Worm (Caenorhabditis elegans) whole organism, mixed stage, embryonic: ENCODE data around the gene sumv-2.

Experiments
- M03D4.4 ChIP-seq: sonication (generic microtip); optimal IDR thresholded peaks from 2 replicates; lab custom pipeline; 2017; ENCODE audit warnings: mild to moderate bottlenecking, missing genetic modification characterization, missing compliant biosample characterization
- bed-3 ChIP-seq: fragments of 200-800 bp; sonication (Bioruptor generic); optimal IDR thresholded peaks from 3 replicates; lab custom pipeline; 2018; ENCODE audit warnings: mild to moderate bottlenecking, missing genetic modification characterization, moderate library complexity, missing compliant biosample characterization
- blmp-1 ChIP-seq: fragments of 150-350 bp; optimal IDR thresholded peaks from 2 replicates; lab custom pipeline; 2014; ENCODE audit warnings: missing biosample characterization, missing genetic modification characterization
- ceh-39 ChIP-seq: fragments of 150-350 bp; optimal IDR thresholded peaks from 2 replicates; lab custom pipeline; 2014; ENCODE audit warnings: missing biosample characterization, missing genetic modification characterization
- ceh-43 ChIP-seq: fragments of 200-800 bp; sonication (Bioruptor generic); optimal IDR thresholded peaks from 2 replicates; lab custom pipeline; 2018; ENCODE audit warnings: mild to moderate bottlenecking, missing genetic modification characterization, moderate library complexity, missing compliant biosample characterization
- ceh-83 ChIP-seq: fragments of 200-800 bp; sonication (Bioruptor generic); optimal IDR thresholded peaks from 2 replicates; lab custom pipeline; 2018; ENCODE audit warnings: mild to moderate bottlenecking, missing genetic modification characterization, missing compliant biosample characterization
- ces-1 ChIP-seq: fragments of 150-350 bp; optimal IDR thresholded peaks from 2 replicates; lab custom pipeline; 2014; ENCODE audit warnings: missing biosample characterization, missing genetic modification reagents, missing genetic modification characterization
- cnd-1 ChIP-seq: fragments of 200-800 bp; sonication (Bioruptor generic); optimal IDR thresholded peaks from 2 replicates; lab custom pipeline; 2018; ENCODE audit warnings: mild to moderate bottlenecking, missing genetic modification characterization, missing compliant biosample characterization
- drap-1 ChIP-seq: fragments of 200-800 bp; sonication (Bioruptor generic); optimal IDR thresholded peaks from 3 replicates; lab custom pipeline; 2018; ENCODE audit warnings: mild to moderate bottlenecking, missing genetic modification characterization, missing compliant biosample characterization
- elt-1 ChIP-seq: sonication (generic microtip); optimal IDR thresholded peaks from 2 replicates; lab custom pipeline; 2017; ENCODE audit warnings: missing genetic modification characterization, mild to moderate bottlenecking, missing compliant biosample characterization, antibody characterized with exemption, moderate library complexity, borderline replicate concordance; ENCODE audit not compliant: insufficient read depth
- ham-2 ChIP-seq: fragments of 200-800 bp; sonication (Bioruptor generic); optimal IDR thresholded peaks from 2 replicates; lab custom pipeline; 2018; ENCODE audit warnings: mild to moderate bottlenecking, missing genetic modification characterization, missing compliant biosample characterization
- lin-13 ChIP-seq: fragments of 150-350 bp; optimal IDR thresholded peaks from 2 replicates; lab custom pipeline; 2014; ENCODE audit warnings: missing biosample characterization, missing genetic modification characterization
- lin-32 ChIP-seq: fragments of 200-800 bp; sonication (Bioruptor generic); optimal IDR thresholded peaks from 2 replicates; lab custom pipeline; 2018; ENCODE audit warnings: mild to moderate bottlenecking, missing genetic modification characterization, missing compliant biosample characterization
- lsy-2 ChIP-seq: fragments of 150-350 bp; optimal IDR thresholded peaks from 2 replicates; lab custom pipeline; 2014; ENCODE audit warnings: missing biosample characterization, missing genetic modification characterization
- mab-5 ChIP-seq: fragments of 150-350 bp; optimal IDR thresholded peaks from 2 replicates; lab custom pipeline; 2014; ENCODE audit warnings: missing biosample characterization, missing genetic modification characterization
- mep-1 ChIP-seq: fragments of 150-350 bp; optimal IDR thresholded peaks from 2 replicates; lab custom pipeline; 2017; ENCODE audit warnings: missing biosample characterization, missing genetic modification reagents, missing genetic modification characterization, inconsistent platforms
- mls-2 ChIP-seq: sonication (generic microtip); optimal IDR thresholded peaks from 2 replicates; lab custom pipeline; 2016; ENCODE audit warnings: mild to moderate bottlenecking, missing genetic modification characterization, moderate library complexity, missing compliant biosample characterization
- nhr-12 ChIP-seq: fragments of 150-350 bp; optimal IDR thresholded peaks from 2 replicates; lab custom pipeline; 2014; ENCODE audit warnings: missing biosample characterization, missing genetic modification characterization
- nhr-2 ChIP-seq: fragments of 150-350 bp; optimal IDR thresholded peaks from 2 replicates; lab custom pipeline; 2014; ENCODE audit warnings: missing biosample characterization, missing genetic modification characterization
- nhr-237 ChIP-seq: fragments of 150-350 bp; optimal IDR thresholded peaks from 2 replicates; lab custom pipeline; 2014; ENCODE audit warnings: missing biosample characterization, missing genetic modification characterization
- nhr-28 ChIP-seq: fragments of 150-350 bp; optimal IDR thresholded peaks from 2 replicates; lab custom pipeline; 2014; ENCODE audit warnings: missing biosample characterization, missing genetic modification characterization
- nhr-76 ChIP-seq: sonication (generic microtip); optimal IDR thresholded peaks from 2 replicates; lab custom pipeline; 2017; ENCODE audit warnings: missing biosample characterization, missing genetic modification characterization
- sem-2 ChIP-seq: fragments of 200-800 bp; sonication (Bioruptor generic); optimal IDR thresholded peaks from 2 replicates; lab custom pipeline; 2018; ENCODE audit warnings: mild to moderate bottlenecking, missing genetic modification characterization, missing compliant biosample characterization
- snpc-4 ChIP-seq: fragments of 150-350 bp; optimal IDR thresholded peaks from 2 replicates; lab custom pipeline; 2014; ENCODE audit warnings: missing biosample characterization, missing genetic modification characterization
- sptf-1 ChIP-seq: sonication (generic microtip); optimal IDR thresholded peaks from 2 replicates; lab custom pipeline; 2017; ENCODE audit warnings: mild to moderate bottlenecking, missing genetic modification characterization, moderate library complexity, missing compliant biosample characterization
- tbx-8 ChIP-seq: fragments of 200-800 bp; sonication (Bioruptor generic); optimal IDR thresholded peaks from 2 replicates; lab custom pipeline; 2018; ENCODE audit warnings: mild to moderate bottlenecking, missing genetic modification characterization, moderate library complexity, missing compliant biosample characterization
- unc-120 ChIP-seq: sonication (generic microtip); optimal IDR thresholded peaks from 2 replicates; lab custom pipeline; 2017; ENCODE audit warnings: missing genetic modification characterization, missing compliant biosample characterization; ENCODE audit not compliant: poor library complexity, severe bottlenecking
- unc-39 ChIP-seq: fragments of 150-350 bp; optimal IDR thresholded peaks from 2 replicates; lab custom pipeline; 2014; ENCODE audit warnings: missing biosample characterization, missing genetic modification characterization
- unc-62 ChIP-seq: fragments of 150-350 bp; optimal IDR thresholded peaks from 2 replicates; lab custom pipeline; 2014; ENCODE audit warnings: missing biosample characterization, missing genetic modification reagents, missing genetic modification characterization
- zip-8 ChIP-seq: fragments of 150-350 bp; optimal IDR thresholded peaks from 2 replicates; lab custom pipeline; 2014; ENCODE audit warnings: missing biosample characterization, missing genetic modification characterization
- ztf-11 ChIP-seq: fragments of 150-350 bp; optimal IDR thresholded peaks from 2 replicates; lab custom pipeline; 2014; ENCODE audit warnings: missing biosample characterization, missing genetic modification characterization

Gene sumv-2

DNA sequence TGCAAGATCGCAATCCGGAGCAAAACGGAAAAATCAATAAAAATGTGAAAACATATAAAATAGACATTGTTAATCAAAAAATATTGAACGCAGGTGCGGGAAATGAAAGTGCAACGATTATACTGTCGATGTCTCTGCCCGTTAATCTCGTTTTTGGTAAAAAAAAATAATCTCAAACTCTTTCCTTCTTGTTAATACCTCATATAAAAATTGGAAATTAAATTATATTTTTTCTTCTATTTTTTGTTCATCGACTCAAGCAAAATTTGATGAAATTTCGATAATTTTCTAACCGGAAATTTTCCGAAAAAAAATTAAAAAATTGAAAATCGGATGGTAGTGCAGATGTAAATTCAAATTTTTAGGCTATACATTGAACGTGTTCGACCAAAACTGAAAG is 55.1 kb downstream of the sumv-2 start, which contains the start of gene K03B4.9:
K03B4.9 (minus strand) TSS at position 101 of the 400 bp plus-strand sequence.
- TF ChIP-seq cnd-1 (tag; lab: Kevin White, UChicago), result no peak
- no peak for TF ChIP-seq ces-1 (GFP tag; lab: Kevin White, UChicago)
- TF ChIP-seq sem-2 (GFP tag; lab: Kevin White, UChicago), result no peak
- TF ChIP-seq unc-120 (tag; lab: Kevin White, UChicago), result no peak
- TF ChIP-seq unc-39, result no peak
- no peak for TF ChIP-seq unc-62 (GFP tag; lab: Kevin White, UChicago)
- TF ChIP-seq mls-2, result no peak
- TF ChIP-seq, all 35 proteins: peak for 0

DNA sequence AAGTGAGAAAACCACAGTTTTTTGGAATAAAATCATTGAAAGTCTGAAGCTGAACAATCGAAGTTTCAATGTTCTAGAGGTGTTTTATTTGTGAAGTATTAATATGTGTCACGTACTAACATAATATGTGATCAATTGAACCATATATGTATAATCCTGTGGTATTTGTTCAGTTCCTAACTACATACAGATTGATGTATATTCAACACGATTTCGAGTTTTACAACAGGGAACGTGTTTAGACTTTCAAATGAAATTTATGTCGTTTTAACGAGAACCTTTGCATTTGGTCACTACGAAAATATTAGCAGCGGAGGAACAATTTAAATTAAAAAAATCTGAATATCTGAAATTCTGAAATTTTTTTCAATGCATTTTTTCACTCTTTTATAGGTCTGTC is 57.1 kb downstream of the sumv-2 start, which contains the start of gene K03B4.8:
K03B4.8 (minus strand) TSS at position 101 of the 400 bp plus-strand sequence.
- no peak for TF ChIP-seq sem-2 (GFP tag; lab: Kevin White, UChicago)
- no peak for TF ChIP-seq snpc-4 (tag; lab: Kevin White, UChicago)
- TF ChIP-seq nhr-76, result no peak
- TF ChIP-seq bed-3 (GFP tag; lab: Kevin White, UChicago), result no peak
- no peak for TF ChIP-seq drap-1 (GFP tag; lab: Kevin White, UChicago)
- no peak for TF ChIP-seq nhr-28
- TF ChIP-seq mep-1, result no peak
- no peak for TF ChIP-seq ztf-11 (tag; lab: Kevin White, UChicago)
- no peak for TF ChIP-seq unc-120 (tag; lab: Kevin White, UChicago)
- no peak for TF ChIP-seq sptf-1
- TF ChIP-seq ham-2 (GFP tag; lab: Kevin White, UChicago), result no peak
- TF ChIP-seq ceh-43 (GFP tag; lab: Kevin White, UChicago), result no peak
- no peak for TF ChIP-seq ceh-39 (tag; lab: Kevin White, UChicago)
- TF ChIP-seq nhr-237, result no peak
- no peak for TF ChIP-seq nhr-12 (tag; lab: Kevin White, UChicago)
- TF ChIP-seq nhr-2 (tag; lab: Kevin White, UChicago), result no peak
- TF ChIP-seq elt-1, result no peak

DNA sequence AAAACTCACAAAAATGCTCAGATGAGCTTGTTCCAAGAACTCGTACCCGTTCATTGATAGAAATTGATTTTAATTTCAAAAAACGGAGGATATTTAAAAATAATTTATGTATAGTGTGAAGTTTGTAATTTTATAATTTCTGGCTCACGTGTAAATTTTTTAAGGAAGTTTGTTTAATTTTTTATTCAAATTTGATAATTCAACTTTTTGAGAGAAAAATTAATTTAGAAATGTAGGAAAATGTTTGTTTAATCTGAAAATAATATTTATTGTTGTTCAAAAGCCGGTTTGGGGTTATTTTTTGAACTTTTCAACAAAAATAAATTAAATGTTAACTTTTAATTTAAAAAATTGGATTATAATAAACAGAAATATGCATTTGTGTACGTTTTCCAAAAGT is 58.7 kb downstream of the sumv-2 start, which contains the start of gene K03B4.6:
K03B4.6 (minus strand) TSS at position 101 of the 400 bp plus-strand sequence.
- TF ChIP-seq mab-5 (tag; lab: Kevin White, UChicago) (no peak), zip-8 (tag; lab: Kevin White, UChicago) (no peak), nhr-76 (no peak), lin-32 (GFP tag; lab: Kevin White, UChicago) (no peak), lsy-2 (no peak), ceh-83 (GFP tag; lab: Kevin White, UChicago) (no peak), nhr-2 (tag; lab: Kevin White, UChicago) (no peak), nhr-28 (no peak), snpc-4 (tag; lab: Kevin White, UChicago) (no peak), M03D4.4 (tag; lab: Kevin White, UChicago) (no peak), tbx-8 (no peak), bed-3 (GFP tag; lab: Kevin White, UChicago) (no peak), blmp-1 (no peak), ceh-39 (tag; lab: Kevin White, UChicago) (no peak), ham-2 (GFP tag; lab: Kevin White, UChicago) (no peak), unc-120 (tag; lab: Kevin White, UChicago) (no peak), sem-2 (GFP tag; lab: Kevin White, UChicago) (no peak)

DNA sequence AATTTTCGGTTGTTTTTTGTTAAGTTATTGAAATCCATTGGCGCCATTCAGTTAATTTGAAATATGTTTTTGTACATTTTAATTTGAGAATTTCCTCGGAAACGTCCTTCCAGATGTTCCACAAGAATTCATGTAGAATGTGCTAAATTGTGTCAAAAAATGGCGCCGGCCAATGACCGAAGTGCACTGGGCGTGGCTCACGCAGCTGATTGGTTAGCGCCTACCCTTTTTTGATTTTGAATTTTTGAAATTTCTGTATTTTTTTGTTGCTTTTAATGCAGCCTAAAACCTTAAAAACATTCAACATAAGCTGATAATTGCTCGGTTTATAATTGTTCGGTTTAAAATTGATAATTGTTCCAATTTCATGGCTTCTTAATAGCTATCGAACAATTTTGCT is 59.5 kb downstream of the sumv-2 start:
- TF ChIP-seq ces-1 (GFP tag; lab: Kevin White, UChicago) (no peak), sem-2 (GFP tag; lab: Kevin White, UChicago) (no peak), elt-1 (no peak), nhr-237 (no peak), lin-13 (tag; lab: Kevin White, UChicago) (no peak)
- TF ChIP-seq, all 35 proteins: peak for 0
